Fruit fly (Drosophila melanogaster): ENCODE measurements around the gene CG17075.
A peak's percentile ranks its signal among the peaks of the same experiment; 100 is the strongest.

CG17075 gene

dm6 chr2L:283071-283482 lies 15.8 kb upstream of the CG17075 start, which contains the start of gene CG11601 (continued):
- TF ChIP-seq E2f2 (GFP tag; IDR thresholded peaks at IDR 0.05) (peak; percentile 72), Xbp1 (GFP tag; optimal IDR thresholded peaks at IDR 0.05) (peak; percentile 30), CG17829 (tag; optimal IDR thresholded peaks at IDR 0.05) (peak; percentile 34), danr (GFP tag; IDR thresholded peaks at IDR 0.05) (0 out of 2 replicates have a peak, but pooled peaks have one; percentile 11), CG6791 (GFP tag; IDR thresholded peaks at IDR 0.05; ENCODE audit: partially characterized antibody) (no peak), CG34376 (GFP tag; optimal IDR thresholded peaks at IDR 0.05) (no peak), ERR (GFP tag; optimal IDR thresholded peaks at IDR 0.05) (no peak), fd3F (GFP tag; optimal IDR thresholded peaks at IDR 0.05) (peak; percentile 2), HHEX (GFP tag; optimal IDR thresholded peaks at IDR 0.05) (peak; percentile 9), dpn (GFP tag; optimal IDR thresholded peaks at IDR 0.05) (peak in 1 of 2 experiments; percentile 29), sqz (GFP tag; optimal IDR thresholded peaks at IDR 0.05) (no peak), CG6683 (GFP tag; optimal IDR thresholded peaks at IDR 0.05) (no peak), D (optimal IDR thresholded peaks at IDR 0.05) (no peak), D (GFP tag; optimal IDR thresholded peaks at IDR 0.05) (no peak), Pdp1 (GFP tag; optimal IDR thresholded peaks at IDR 0.05) (peak in 1 of 2 experiments; percentile 57), CG18764 (GFP tag; optimal IDR thresholded peaks at IDR 0.05) (peak; percentile 98), CG30403 (GFP tag; optimal IDR thresholded peaks at IDR 0.05) (peak; percentile 59), bigmax (GFP tag; optimal IDR thresholded peaks at IDR 0.05) (no peak), org-1 (GFP tag; optimal IDR thresholded peaks at IDR 0.05) (no peak), CG12071 (GFP tag; optimal IDR thresholded peaks at IDR 0.05) (no peak), yki (optimal IDR thresholded peaks at IDR 0.05) (no peak), CG12219 (GFP tag; optimal IDR thresholded peaks at IDR 0.05) (no peak), caup (GFP tag; optimal IDR thresholded peaks at IDR 0.05; ENCODE audit: severe bottlenecking) (no peak), CG2199 (GFP tag; IDR thresholded peaks at IDR 0.05) (no peak), knrl (GFP tag; IDR thresholded peaks at IDR 0.05; ENCODE audit: partially characterized antibody) (peak; percentile 57; the same call in 2 of the 3 replicates), CG4424 (GFP tag; optimal IDR thresholded peaks at IDR 0.05) (no peak), Med (GFP tag) (peak; percentile 88), Rfx (GFP tag; IDR thresholded peaks at IDR 0.05) (peak; percentile 78), CG1603 (tag; optimal IDR thresholded peaks at IDR 0.05) (peak; percentile 62), Usf (GFP tag; optimal IDR thresholded peaks at IDR 0.05) (no peak), Blimp-1 (GFP tag; optimal IDR thresholded peaks at IDR 0.05) (no peak), CG10321 (GFP tag; IDR thresholded peaks at IDR 0.05) (no peak), CG14965 (GFP tag; optimal IDR thresholded peaks at IDR 0.05; ENCODE audit: borderline replicate concordance) (no peak), CG1832 (GFP tag; optimal IDR thresholded peaks at IDR 0.05) (no peak), hb (GFP tag; IDR thresholded peaks at IDR 0.05; ENCODE audit: partially characterized antibody) (no peak), CG31224 (GFP tag; IDR thresholded peaks at IDR 0.05) (no peak), HLH54F (GFP tag; optimal IDR thresholded peaks at IDR 0.05) (peak; percentile 34), grn (GFP tag; optimal IDR thresholded peaks at IDR 0.05) (no peak), tio (GFP tag; optimal IDR thresholded peaks at IDR 0.05) (no peak), btn (GFP tag; optimal IDR thresholded peaks at IDR 0.05) (no peak), CG7963 (GFP tag; IDR thresholded peaks at IDR 0.05; ENCODE audit: partially characterized antibody) (no peak), CG2129 (GFP tag; IDR thresholded peaks at IDR 0.05; ENCODE audit: partially characterized antibody) (no peak), ci (GFP tag; IDR thresholded peaks at IDR 0.05) (peak; percentile 58; the same call in 1 of the 3 replicates), CG43689 (GFP tag; IDR thresholded peaks at IDR 0.05) (no peak), fd64A (GFP tag; optimal IDR thresholded peaks at IDR 0.05) (no peak), chn (GFP tag; optimal IDR thresholded peaks at IDR 0.05) (peak; percentile 19), abd-A (tag; optimal IDR thresholded peaks at IDR 0.05) (no peak), CG7271 (tag; optimal IDR thresholded peaks at IDR 0.05) (no peak), Adf1 (GFP tag; IDR thresholded peaks at IDR 0.05) (no peak), croc (GFP tag; conservative IDR thresholded peaks at IDR 0.05) (no peak), CG15479 (GFP tag; optimal IDR thresholded peaks at IDR 0.05) (no peak)
